Fruit fly (Drosophila melanogaster) whole organism, embryonic: ENCODE results near the gene Fgop2.
A peak's percentile ranks its signal among the peaks of the same experiment; 100 is the strongest.

Source experiments
- ATbp ChIP-seq: fragments of 200-800 bp; sonication (Bioruptor generic); optimal IDR thresholded peaks from 2 replicates; lab custom pipeline; 2017; ENCODE audit warnings: missing biosample characterization, mild to moderate bottlenecking, missing genetic modification characterization, missing genetic modification reagents
- BEAF-32 ChIP-seq: fragments of 200-800 bp; sonication (Bioruptor generic); optimal IDR thresholded peaks from 3 replicates; lab custom pipeline; 2017; ENCODE audit warnings: missing biosample characterization, missing genetic modification characterization, mild to moderate bottlenecking, moderate library complexity, missing genetic modification reagents
- CG1024 ChIP-seq: fragments of 200-800 bp; sonication (Bioruptor generic); IDR thresholded peaks from 2 replicates; pipeline ENCODE4 v1.3.6; 2022; ENCODE audit warnings: missing biosample characterization, missing genetic modification characterization
- CG10321 ChIP-seq: fragments of 200-800 bp; sonication (Bioruptor generic); IDR thresholded peaks from 2 replicates; pipeline ENCODE4 v1.3.6; 2022; ENCODE audit warnings: missing biosample characterization, missing genetic modification characterization
- CG10431 ChIP-seq: fragments of 200-800 bp; sonication (Bioruptor generic); optimal IDR thresholded peaks from 3 replicates; lab custom pipeline; 2018; ENCODE audit warnings: missing biosample characterization, mild to moderate bottlenecking, missing genetic modification characterization
- CG11085 ChIP-seq: fragments of 200-800 bp; sonication (Bioruptor generic); IDR thresholded peaks from 2 replicates; pipeline ENCODE4 v1.3.6; 2022; ENCODE audit warnings: missing biosample characterization, missing genetic modification characterization
- CG12104 ChIP-seq: fragments of 200-800 bp; sonication (Bioruptor generic); optimal IDR thresholded peaks from 3 replicates; lab custom pipeline; 2016; ENCODE audit warnings: missing biosample characterization, missing genetic modification characterization
- CG12236 ChIP-seq: fragments of 200-800 bp; sonication (Bioruptor generic); optimal IDR thresholded peaks from 2 replicates; lab custom pipeline; 2016; ENCODE audit warnings: missing biosample characterization, missing genetic modification characterization
- CG14667 ChIP-seq: fragments of 200-800 bp; sonication (Bioruptor generic); IDR thresholded peaks from 2 replicates; pipeline ENCODE4 v1.3.6; 2022; ENCODE audit warnings: missing biosample characterization, missing genetic modification characterization
- CG15269 ChIP-seq: fragments of 200-800 bp; sonication (Bioruptor generic); optimal IDR thresholded peaks from 2 replicates; lab custom pipeline; 2018; ENCODE audit warnings: missing biosample characterization, mild to moderate bottlenecking, missing genetic modification characterization, moderate library complexity
- CG18619 ChIP-seq: fragments of 200-800 bp; sonication (Bioruptor generic); optimal IDR thresholded peaks from 3 replicates; lab custom pipeline; 2017; ENCODE audit warnings: missing biosample characterization, mild to moderate bottlenecking, missing genetic modification characterization
- CG31224 ChIP-seq: fragments of 200-800 bp; sonication (Bioruptor generic); IDR thresholded peaks from 2 replicates; pipeline ENCODE4 v1.3.6; 2022; ENCODE audit warnings: missing biosample characterization, missing genetic modification characterization
- CG4707 ChIP-seq: fragments of 200-800 bp; sonication (Bioruptor generic); optimal IDR thresholded peaks from 2 replicates; lab custom pipeline; 2018; ENCODE audit warnings: missing biosample characterization, mild to moderate bottlenecking, missing genetic modification characterization, moderate library complexity
- CG5245 ChIP-seq: fragments of 200-800 bp; sonication (Bioruptor generic); optimal IDR thresholded peaks from 3 replicates; lab custom pipeline; 2016; ENCODE audit warnings: missing biosample characterization, missing genetic modification characterization
- CG9609 ChIP-seq: fragments of 200-800 bp; sonication (Bioruptor generic); optimal IDR thresholded peaks from 3 replicates; lab custom pipeline; 2016; ENCODE audit warnings: missing biosample characterization, missing genetic modification characterization
- CG9876 ChIP-seq: fragments of 200-800 bp; sonication (Bioruptor generic); optimal IDR thresholded peaks from 2 replicates; lab custom pipeline; 2016; ENCODE audit warnings: missing biosample characterization, missing genetic modification characterization
- Elba2 ChIP-seq: fragments of 200-800 bp; sonication (Bioruptor generic); optimal IDR thresholded peaks from 3 replicates; lab custom pipeline; 2016; ENCODE audit warnings: missing biosample characterization, missing genetic modification characterization
- Jarid2 ChIP-seq: fragments of 200-800 bp; sonication (Bioruptor generic); optimal IDR thresholded peaks from 3 replicates; lab custom pipeline; 2017; ENCODE audit warnings: mild to moderate bottlenecking, missing biosample characterization, missing genetic modification reagents, missing genetic modification characterization
- MBD-R2 ChIP-seq: fragments of 200-800 bp; sonication (Bioruptor generic); IDR thresholded peaks from 2 replicates; pipeline ENCODE4 v1.3.6; 2022; ENCODE audit warnings: missing biosample characterization, missing genetic modification characterization
- Med ChIP-seq: fragments of 200-800 bp; sonication (Bioruptor generic); peaks from one replicate; lab custom pipeline; 2016; ENCODE audit warnings: missing biosample characterization, missing genetic modification characterization, mild to moderate bottlenecking, inconsistent platforms, moderate library complexity
- Mes4 ChIP-seq: fragments of 200-800 bp; sonication (Bioruptor generic); optimal IDR thresholded peaks from 2 replicates; lab custom pipeline; 2016; ENCODE audit warnings: missing biosample characterization, missing genetic modification characterization
- Oli ChIP-seq: fragments of 200-800 bp; sonication (Bioruptor generic); optimal IDR thresholded peaks from 2 replicates; lab custom pipeline; 2018; ENCODE audit warnings: missing biosample characterization, mild to moderate bottlenecking, missing genetic modification characterization, moderate library complexity
- Scr ChIP-seq: fragments of 200-800 bp; sonication (Bioruptor generic); IDR thresholded peaks from 2 replicates; pipeline ENCODE4 v1.3.6; 2022; ENCODE audit warnings: missing biosample characterization, missing genetic modification characterization; ENCODE audit not compliant: partially characterized antibody
- Sry-δ ChIP-seq: fragments of 200-800 bp; sonication (Bioruptor generic); optimal IDR thresholded peaks from 2 replicates; lab custom pipeline; 2016; ENCODE audit warnings: missing biosample characterization, missing genetic modification characterization
- Xbp1 ChIP-seq: fragments of 200-800 bp; sonication (Bioruptor generic); optimal IDR thresholded peaks from 3 replicates; lab custom pipeline; 2016; ENCODE audit warnings: missing biosample characterization, mild to moderate bottlenecking, missing genetic modification characterization
- az2 ChIP-seq: fragments of 200-800 bp; sonication (Bioruptor generic); optimal IDR thresholded peaks from 3 replicates; lab custom pipeline; 2016; ENCODE audit warnings: missing biosample characterization, missing genetic modification characterization
- caup ChIP-seq: fragments of 200-800 bp; sonication (Bioruptor generic); optimal IDR thresholded peaks from 3 replicates; lab custom pipeline; 2017; ENCODE audit warnings: missing biosample characterization, mild to moderate bottlenecking, missing genetic modification characterization, moderate library complexity; ENCODE audit not compliant: severe bottlenecking
- crp ChIP-seq, 2 experiments: fragments of 200-800 bp; sonication (Bioruptor generic); optimal IDR thresholded peaks; 2 replicates in 1 of 2; 3 replicates in 1 of 2; lab custom pipeline; 2017; ENCODE audit warnings: missing biosample characterization in 2 of 2, missing genetic modification characterization in 2 of 2, mild to moderate bottlenecking in 1 of 2, moderate library complexity in 1 of 2
- da ChIP-seq: fragments of 200-800 bp; sonication (Bioruptor generic); optimal IDR thresholded peaks from 2 replicates; lab custom pipeline; 2016; ENCODE audit warnings: missing biosample characterization, missing genetic modification characterization
- dan ChIP-seq: fragments of 200-800 bp; sonication (Bioruptor generic); IDR thresholded peaks from 2 replicates; pipeline ENCODE4 v1.3.6; 2022; ENCODE audit warnings: missing biosample characterization, missing genetic modification characterization
- dm ChIP-seq: fragments of 200-800 bp; sonication (Bioruptor generic); optimal IDR thresholded peaks from 3 replicates; lab custom pipeline; 2016; ENCODE audit warnings: missing biosample characterization, missing genetic modification characterization
- ewg ChIP-seq: fragments of 200-800 bp; sonication (Bioruptor generic); optimal IDR thresholded peaks from 3 replicates; lab custom pipeline; 2017; ENCODE audit warnings: mild to moderate bottlenecking, missing biosample characterization, missing genetic modification reagents, missing genetic modification characterization
- eyg ChIP-seq: fragments of 200-800 bp; sonication (Bioruptor generic); optimal IDR thresholded peaks from 3 replicates; lab custom pipeline; 2016; ENCODE audit warnings: missing biosample characterization, missing genetic modification characterization
- fru ChIP-seq: fragments of >200 bp; optimal IDR thresholded peaks from 2 replicates; lab custom pipeline; 2017
- ftz-f1 ChIP-seq: fragments of 200-800 bp; sonication (Bioruptor generic); optimal IDR thresholded peaks from 2 replicates; lab custom pipeline; 2016; ENCODE audit warnings: missing biosample characterization, missing genetic modification characterization
- gcm2 ChIP-seq: fragments of 200-800 bp; sonication (Bioruptor generic); optimal IDR thresholded peaks from 2 replicates; lab custom pipeline; 2016; ENCODE audit warnings: missing biosample characterization, missing genetic modification characterization
- hbn ChIP-seq: fragments of 200-800 bp; sonication (Bioruptor generic); IDR thresholded peaks from 2 replicates; pipeline ENCODE4 v1.3.6; 2022; ENCODE audit warnings: missing biosample characterization, missing genetic modification characterization; ENCODE audit not compliant: partially characterized antibody
- hkb ChIP-seq, 2 experiments: fragments of 200-800 bp in 1 of 2; fragments of >200 bp in 1 of 2; sonication (Bioruptor generic) in 1 of 2; IDR thresholded peaks in 1 of 2; optimal IDR thresholded peaks in 1 of 2; 2 replicates each; pipeline versions ENCODE4 v1.3.6 to Lab custom; 2017 to 2022; ENCODE audit warnings: missing biosample characterization in 1 of 2, missing genetic modification characterization in 1 of 2
- jigr1 ChIP-seq: fragments of 200-800 bp; sonication (Bioruptor generic); IDR thresholded peaks from 3 replicates; pipeline ENCODE4 v1.3.6; 2022; ENCODE audit warnings: missing biosample characterization, missing genetic modification characterization
- knrl ChIP-seq: fragments of 200-800 bp; sonication (Bioruptor generic); IDR thresholded peaks from 3 replicates; pipeline ENCODE4 v1.3.6; 2022; ENCODE audit warnings: missing biosample characterization, missing genetic modification characterization; ENCODE audit not compliant: partially characterized antibody
- nerfin-1 ChIP-seq: fragments of 200-800 bp; sonication (Bioruptor generic); optimal IDR thresholded peaks from 3 replicates; lab custom pipeline; 2019; ENCODE audit warnings: missing biosample characterization, mild to moderate bottlenecking, missing genetic modification characterization, moderate library complexity
- org-1 ChIP-seq: fragments of 200-800 bp; sonication (Bioruptor generic); optimal IDR thresholded peaks from 2 replicates; lab custom pipeline; 2017; ENCODE audit warnings: missing biosample characterization, missing genetic modification characterization
- pho ChIP-seq: fragments of 200-800 bp; sonication (Bioruptor generic); optimal IDR thresholded peaks from 2 replicates; lab custom pipeline; 2016; ENCODE audit warnings: missing biosample characterization, missing genetic modification characterization
- psq ChIP-seq: fragments of 200-800 bp; sonication (Bioruptor generic); optimal IDR thresholded peaks from 2 replicates; lab custom pipeline; 2017; ENCODE audit warnings: missing biosample characterization, missing genetic modification characterization
- ranshi ChIP-seq: fragments of 200-800 bp; sonication (Bioruptor generic); IDR thresholded peaks from 2 replicates; pipeline ENCODE4 v1.3.6; 2022; ENCODE audit warnings: missing biosample characterization, missing genetic modification characterization
- row ChIP-seq: fragments of 200-800 bp; sonication (Bioruptor generic); IDR thresholded peaks from 3 replicates; pipeline ENCODE4 v1.3.6; 2022; ENCODE audit warnings: missing biosample characterization, missing genetic modification characterization
- sima ChIP-seq: fragments of 200-800 bp; sonication (Bioruptor generic); optimal IDR thresholded peaks from 2 replicates; lab custom pipeline; 2016; ENCODE audit warnings: missing biosample characterization, missing genetic modification characterization
- sqz ChIP-seq: fragments of 200-800 bp; sonication (Bioruptor generic); optimal IDR thresholded peaks from 3 replicates; lab custom pipeline; 2018; ENCODE audit warnings: missing biosample characterization, mild to moderate bottlenecking, missing genetic modification characterization
- tll ChIP-seq, 2 experiments: fragments of 200-800 bp in 1 of 2; fragments of >200 bp in 1 of 2; sonication (Bioruptor generic) in 1 of 2; optimal IDR thresholded peaks; 2 replicates each; lab custom pipeline; 2017 to 2019; ENCODE audit warnings: missing biosample characterization in 2 of 2, missing genetic modification characterization in 2 of 2, mild to moderate bottlenecking in 1 of 2, moderate library complexity in 1 of 2
- toy ChIP-seq: fragments of 200-800 bp; sonication (Bioruptor generic); IDR thresholded peaks from 2 replicates; pipeline ENCODE4 v1.3.6; 2022; ENCODE audit warnings: missing biosample characterization, missing genetic modification characterization
- wdn ChIP-seq: fragments of 200-800 bp; sonication (Bioruptor generic); IDR thresholded peaks from 2 replicates; pipeline ENCODE4 v1.3.6; 2022; ENCODE audit warnings: missing biosample characterization, missing genetic modification characterization

The Fgop2 gene

dm6 chr2L:6956725-6957124 lies 11.6 kb upstream of the Fgop2 start, which contains the start of the genes CG13775 and CG3430 (continued):
- TF ChIP-seq tll (GFP tag; optimal IDR thresholded peaks at IDR 0.05; lab: Kevin White, UChicago) = no peak
- TF ChIP-seq psq (GFP tag; lab: Kevin White, UChicago) = no peak
- no peak for TF ChIP-seq dan
- no peak for TF ChIP-seq CG14667 (GFP tag; lab: Robert Waterston, UW)
- peak; percentile 40 for TF ChIP-seq dm
- TF ChIP-seq da (GFP tag; lab: Kevin White, UChicago) = no peak
- no peak for TF ChIP-seq CG31224 (GFP tag; lab: Robert Waterston, UW)
- no peak for TF ChIP-seq az2
- peak; percentile 91 for TF ChIP-seq row (GFP tag; lab: Robert Waterston, UW)
- no peak for TF ChIP-seq eyg
- no peak for TF ChIP-seq CG12104 (GFP tag; lab: Kevin White, UChicago)
- TF ChIP-seq CG10431 (GFP tag; lab: Kevin White, UChicago) = no peak
- TF ChIP-seq CG11085 = no peak
- TF ChIP-seq org-1 (GFP tag; lab: Kevin White, UChicago) = no peak
- no peak for TF ChIP-seq ATbp
- TF ChIP-seq Elba2 = peak; percentile 51
- peak; percentile 65 for TF ChIP-seq hbn (GFP tag; lab: Robert Waterston, UW)
- no peak for TF ChIP-seq ewg
- no peak for TF ChIP-seq toy (GFP tag; lab: Robert Waterston, UW)
- peak; percentile 15 for TF ChIP-seq CG9876 (GFP tag; lab: Kevin White, UChicago)
- TF ChIP-seq MBD-R2 (GFP tag; lab: Robert Waterston, UW) = peak; percentile 96
- TF ChIP-seq knrl (GFP tag; lab: Robert Waterston, UW) = peak; percentile 67
- peak; percentile 79 for TF ChIP-seq BEAF-32
- peak; percentile 0 for TF ChIP-seq ftz-f1
- peak; percentile 93 for TF ChIP-seq Sry-δ (GFP tag; lab: Kevin White, UChicago)
- TF ChIP-seq CG10321 (GFP tag; lab: Robert Waterston, UW) = no peak
- no peak for TF ChIP-seq CG4707 (GFP tag; lab: Kevin White, UChicago)
- peak; percentile 19 for TF ChIP-seq Xbp1 (GFP tag; lab: Kevin White, UChicago)
- no peak for TF ChIP-seq gcm2 (GFP tag; lab: Kevin White, UChicago)
- TF ChIP-seq ranshi (GFP tag; lab: Robert Waterston, UW) = no peak
- TF ChIP-seq Jarid2 = no peak
- TF ChIP-seq pho (GFP tag; lab: Kevin White, UChicago) = peak; percentile 57
- TF ChIP-seq CG12236 (GFP tag; lab: Kevin White, UChicago) = no peak
- TF ChIP-seq nerfin-1 = peak; percentile 12
- peak; percentile 28 to 84 for TF ChIP-seq crp (GFP tag; optimal IDR thresholded peaks at IDR 0.05; lab: Kevin White, UChicago)
- TF ChIP-seq CG5245 (GFP tag; lab: Kevin White, UChicago) = no peak
- peak; percentile 67 for TF ChIP-seq Scr
- no peak for TF ChIP-seq CG1024 (GFP tag; lab: Robert Waterston, UW)
- peak; percentile 92 for TF ChIP-seq Med
- TF ChIP-seq jigr1 = no peak
- TF ChIP-seq sima (GFP tag; lab: Kevin White, UChicago) = no peak
- TF ChIP-seq CG9609 (GFP tag; lab: Kevin White, UChicago) = peak; percentile 30
- no peak for TF ChIP-seq hkb (optimal IDR thresholded peaks at IDR 0.05; lab: Kevin White, UChicago)
- 0 out of 2 replicates have a peak, but pooled peaks have one; percentile 21 for TF ChIP-seq hkb (GFP tag; IDR thresholded peaks at IDR 0.05; lab: Robert Waterston, UW)
- no peak for TF ChIP-seq fru (lab: Kevin White, UChicago)
- TF ChIP-seq Mes4 (GFP tag; lab: Kevin White, UChicago) = peak; percentile 8
- TF ChIP-seq Oli (tag; lab: Kevin White, UChicago) = no peak
- no peak for TF ChIP-seq CG18619 (GFP tag; lab: Kevin White, UChicago)
- TF ChIP-seq wdn (GFP tag; lab: Robert Waterston, UW) = 0 out of 2 replicates have a peak, but pooled peaks have one; percentile 34
- peak; percentile 20 for TF ChIP-seq caup (GFP tag; lab: Kevin White, UChicago)
- TF ChIP-seq sqz (GFP tag; lab: Kevin White, UChicago) = no peak
- no peak for TF ChIP-seq CG15269
